Worm (Caenorhabditis elegans) whole organism, young adult: ENCODE results near the gene F21D9.3.

ENCODE experiments used
- B0019.2 ChIP-seq: fragments of 200-800 bp; sonication (Bioruptor generic); conservative IDR thresholded peaks from 2 replicates; pipeline ENCODE4 v1.3.6; 2022; ENCODE audit warnings: missing genetic modification reagents, missing genetic modification characterization, missing compliant biosample characterization
- B0336.3 ChIP-seq: fragments of 200-800 bp; sonication (Bioruptor generic); IDR thresholded peaks from 2 replicates; pipeline ENCODE4 v1.3.6; 2022; ENCODE audit warnings: missing genetic modification characterization, missing compliant biosample characterization
- C06A6.2 ChIP-seq: fragments of 200-800 bp; sonication (Bioruptor generic); conservative IDR thresholded peaks from 2 replicates; pipeline ENCODE4 v1.3.6; 2022; ENCODE audit warnings: missing genetic modification characterization, missing compliant biosample characterization
- D2030.7 ChIP-seq: fragments of 200-800 bp; sonication (Bioruptor generic); IDR thresholded peaks from 2 replicates; pipeline ENCODE4 v1.3.6; 2022; ENCODE audit warnings: missing genetic modification reagents, missing genetic modification characterization, missing compliant biosample characterization
- K12H6.12 ChIP-seq: fragments of 200-800 bp; sonication (Bioruptor generic); optimal IDR thresholded peaks from 2 replicates; lab custom pipeline; 2018; ENCODE audit warnings: mild to moderate bottlenecking, missing genetic modification characterization, missing compliant biosample characterization
- T26A5.8 ChIP-seq: sonication (generic microtip); optimal IDR thresholded peaks from 2 replicates; lab custom pipeline; 2016; ENCODE audit warnings: missing genetic modification characterization, missing compliant biosample characterization
- Y67H2A.10 ChIP-seq: fragments of 200-800 bp; sonication (Bioruptor generic); conservative IDR thresholded peaks from 2 replicates; pipeline ENCODE4 v1.3.6; 2022; ENCODE audit warnings: missing genetic modification reagents, missing genetic modification characterization, missing compliant biosample characterization
- ZK185.1 ChIP-seq: sonication (generic microtip); optimal IDR thresholded peaks from 2 replicates; lab custom pipeline; 2016; ENCODE audit warnings: mild to moderate bottlenecking, missing genetic modification characterization, missing compliant biosample characterization; ENCODE audit not compliant: poor library complexity, severe bottlenecking
- aptf-3 ChIP-seq: fragments of 200-800 bp; sonication (Bioruptor generic); IDR thresholded peaks from 2 replicates; pipeline ENCODE4 v1.3.6; 2022; ENCODE audit warnings: missing genetic modification characterization, missing compliant biosample characterization
- atf-7 ChIP-seq: sonication (generic microtip); optimal IDR thresholded peaks from 2 replicates; lab custom pipeline; 2017; ENCODE audit warnings: mild to moderate bottlenecking, missing genetic modification characterization, missing compliant biosample characterization
- die-1 ChIP-seq: sonication (generic microtip); optimal IDR thresholded peaks from 2 replicates; lab custom pipeline; 2016; ENCODE audit warnings: missing genotype, mild to moderate bottlenecking, missing genetic modification characterization, missing compliant biosample characterization
- dox-1 ChIP-seq: fragments of 200-800 bp; sonication (Bioruptor generic); IDR thresholded peaks from 2 replicates; pipeline ENCODE4 v1.3.6; 2022; ENCODE audit warnings: missing genetic modification reagents, missing genetic modification characterization, missing compliant biosample characterization
- dpff-1 ChIP-seq: sonication (generic microtip); optimal IDR thresholded peaks from 2 replicates; lab custom pipeline; 2017; ENCODE audit warnings: mild to moderate bottlenecking, missing genetic modification characterization, missing compliant biosample characterization
- efl-1 ChIP-seq: fragments of 150-350 bp; optimal IDR thresholded peaks from 2 replicates; lab custom pipeline; 2014; ENCODE audit warnings: missing biosample characterization, missing genetic modification reagents, missing genetic modification characterization
- hlh-26 ChIP-seq: fragments of 200-800 bp; sonication (Bioruptor generic); conservative IDR thresholded peaks from 2 replicates; pipeline ENCODE4 v1.3.6; 2022; ENCODE audit warnings: missing genetic modification reagents, missing genetic modification characterization, missing compliant biosample characterization
- hsf-1 ChIP-seq: fragments of 200-800 bp; sonication (Bioruptor generic); IDR thresholded peaks from 2 replicates; pipeline ENCODE4 v1.3.6; 2022; ENCODE audit warnings: missing genetic modification reagents, missing genetic modification characterization, missing compliant biosample characterization
- let-607 ChIP-seq, 2 experiments: fragments of 200-800 bp in 1 of 2; sonication (Bioruptor generic) in 1 of 2; sonication (generic microtip) in 1 of 2; optimal IDR thresholded peaks; 2 replicates each; lab custom pipeline; 2016 to 2018; ENCODE audit warnings: mild to moderate bottlenecking in 2 of 2, missing compliant biosample characterization in 2 of 2, missing genetic modification characterization in 2 of 2, moderate library complexity in 2 of 2, missing genotype in 1 of 2
- lin-54 ChIP-seq: fragments of 200-800 bp; sonication (Bioruptor generic); optimal IDR thresholded peaks from 2 replicates; lab custom pipeline; 2018; ENCODE audit warnings: mild to moderate bottlenecking, missing genetic modification characterization, missing compliant biosample characterization
- lsl-1 ChIP-seq: fragments of 200-800 bp; sonication (Bioruptor generic); optimal IDR thresholded peaks from 2 replicates; lab custom pipeline; 2018; ENCODE audit warnings: mild to moderate bottlenecking, missing genetic modification characterization, moderate library complexity, missing compliant biosample characterization
- madf-3 ChIP-seq: fragments of 200-800 bp; sonication (Bioruptor generic); IDR thresholded peaks from 2 replicates; pipeline ENCODE4 v1.3.6; 2022; ENCODE audit warnings: missing genetic modification reagents, missing genetic modification characterization, missing compliant biosample characterization
- madf-6 ChIP-seq: fragments of 200-800 bp; sonication (Bioruptor generic); IDR thresholded peaks from 2 replicates; pipeline ENCODE4 v1.3.6; 2022; ENCODE audit warnings: missing genetic modification reagents, missing genetic modification characterization, missing compliant biosample characterization
- mcd-1 ChIP-seq: fragments of 200-800 bp; sonication (Bioruptor generic); IDR thresholded peaks from 2 replicates; pipeline ENCODE4 v1.3.6; 2022; ENCODE audit warnings: missing genetic modification reagents, missing genetic modification characterization, missing compliant biosample characterization
- nhr-179 ChIP-seq: sonication (generic microtip); optimal IDR thresholded peaks from 2 replicates; lab custom pipeline; 2016; ENCODE audit warnings: mild to moderate bottlenecking, missing genetic modification characterization, missing compliant biosample characterization
- pbrm-1 ChIP-seq: fragments of 200-800 bp; sonication (Bioruptor generic); IDR thresholded peaks from 2 replicates; pipeline ENCODE4 v1.3.6; 2022; ENCODE audit warnings: missing genetic modification reagents, missing genetic modification characterization, missing compliant biosample characterization
- rpc-1 ChIP-seq, 2 experiments: fragments of 150-350 bp in 1 of 2; sonication (generic microtip) in 1 of 2; optimal IDR thresholded peaks; 2 replicates each; lab custom pipeline; 2014 to 2018; ENCODE audit warnings: missing biosample characterization in 1 of 2, missing genetic modification characterization in 1 of 2, missing genetic modification reagents in 1 of 2, missing genotype in 1 of 2
- sdz-38 ChIP-seq: sonication (generic microtip); optimal IDR thresholded peaks from 2 replicates; lab custom pipeline; 2016; ENCODE audit warnings: missing genotype, missing genetic modification characterization, missing compliant biosample characterization
- sea-2 ChIP-seq: fragments of 200-800 bp; sonication (Bioruptor generic); IDR thresholded peaks from 2 replicates; pipeline ENCODE4 v1.3.6; 2022; ENCODE audit warnings: missing genetic modification characterization, missing compliant biosample characterization
- tbx-9 ChIP-seq: sonication (generic microtip); optimal IDR thresholded peaks from 2 replicates; lab custom pipeline; 2016; ENCODE audit warnings: borderline replicate concordance, missing genetic modification characterization, inconsistent platforms, missing compliant biosample characterization
- unc-130 ChIP-seq: sonication (generic microtip); optimal IDR thresholded peaks from 2 replicates; lab custom pipeline; 2016; ENCODE audit warnings: missing genetic modification reagents, missing genetic modification characterization, missing compliant biosample characterization
- xnd-1 ChIP-seq: sonication (generic microtip); optimal IDR thresholded peaks from 2 replicates; lab custom pipeline; 2016; ENCODE audit warnings: missing genotype, missing genetic modification reagents, missing genetic modification characterization, missing compliant biosample characterization
- ztf-22 ChIP-seq: fragments of 200-800 bp; sonication (Bioruptor generic); optimal IDR thresholded peaks from 2 replicates; lab custom pipeline; 2018; ENCODE audit warnings: mild to moderate bottlenecking, missing genetic modification characterization, moderate library complexity, missing compliant biosample characterization
- ztf-25 ChIP-seq: fragments of 200-800 bp; sonication (Bioruptor generic); IDR thresholded peaks from 2 replicates; pipeline ENCODE4 v1.3.6; 2022; ENCODE audit warnings: missing genetic modification reagents, missing genetic modification characterization, missing compliant biosample characterization
- ztf-28 ChIP-seq: fragments of 200-800 bp; sonication (Bioruptor generic); IDR thresholded peaks from 2 replicates; pipeline ENCODE4 v1.3.6; 2022; ENCODE audit warnings: missing genetic modification reagents, missing genetic modification characterization, missing compliant biosample characterization
- ztf-3 ChIP-seq: fragments of 200-800 bp; sonication (Bioruptor generic); optimal IDR thresholded peaks from 2 replicates; lab custom pipeline; 2018; ENCODE audit warnings: mild to moderate bottlenecking, missing genetic modification characterization, missing compliant biosample characterization

The F21D9.3 gene

DNA sequence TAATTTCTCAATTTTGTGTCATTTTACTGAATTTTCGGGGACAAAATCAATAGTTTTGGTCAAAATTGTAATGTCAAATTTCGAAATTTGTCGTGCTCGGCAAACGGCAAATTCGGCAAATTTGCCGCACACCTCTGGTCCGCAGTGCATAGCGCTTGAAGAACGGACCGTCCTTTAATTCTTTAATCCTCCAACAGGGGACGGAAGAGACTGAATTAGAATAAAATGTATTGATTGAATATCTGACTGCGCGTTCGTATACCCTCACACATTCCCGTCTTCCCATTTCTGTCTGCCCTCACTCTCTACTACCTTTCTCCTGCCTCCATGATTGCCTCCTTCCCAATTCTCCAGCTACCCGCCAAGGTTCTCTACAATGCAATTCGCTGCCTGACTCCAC, 41.7 kb upstream of the F21D9.3 start, which contains the start of gene F55C9.14:
Gene F55C9.14, plus strand, starts transcription at position 301 of the 400 bp plus-strand sequence.
- TF ChIP-seq efl-1 (GFP tag; lab: Kevin White, UChicago): no peak
- TF ChIP-seq K12H6.12 (tag; lab: Kevin White, UChicago): no peak
- no peak for TF ChIP-seq mcd-1 (GFP tag; lab: Robert Waterston, UW)
- TF ChIP-seq madf-3 (GFP tag; lab: Robert Waterston, UW): no peak
- TF ChIP-seq lin-54 (GFP tag; lab: Kevin White, UChicago): no peak
- TF ChIP-seq dox-1 (GFP tag; lab: Robert Waterston, UW): no peak
- TF ChIP-seq B0336.3: no peak
- TF ChIP-seq Y67H2A.10: no peak
- no peak for TF ChIP-seq ZK185.1 (tag; lab: Kevin White, UChicago)

DNA sequence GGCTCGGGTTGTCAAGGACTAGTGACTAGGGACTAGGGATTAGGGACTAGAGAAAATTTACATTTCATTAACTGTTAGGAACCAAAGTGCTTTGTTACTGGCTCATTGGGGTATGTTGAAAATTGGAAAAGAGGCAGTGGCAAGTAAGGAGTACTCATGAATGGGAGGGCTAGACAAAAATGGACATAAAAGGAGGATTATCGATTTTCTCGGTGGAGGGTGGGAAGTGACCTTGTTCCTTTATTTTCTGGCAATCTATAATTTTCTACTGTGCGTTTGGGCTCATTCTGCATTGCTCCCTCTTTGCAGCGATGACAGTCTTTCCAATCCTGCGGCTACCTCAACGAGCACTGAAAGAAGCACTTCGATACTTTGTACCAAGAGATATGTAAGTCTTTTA, 40.0 kb upstream of the F21D9.3 start, which contains the start of gene fbxb-60:
Gene fbxb-60, plus strand, starts transcription at position 301 of the 400 bp plus-strand sequence.
- TF ChIP-seq atf-7 (tag; lab: Kevin White, UChicago) (no peak), B0019.2 (GFP tag; lab: Robert Waterston, UW) (no peak), C06A6.2 (GFP tag; lab: Robert Waterston, UW) (no peak), sea-2 (no peak), nhr-179 (tag; lab: Kevin White, UChicago) (no peak), aptf-3 (GFP tag; lab: Robert Waterston, UW) (no peak), unc-130 (GFP tag; lab: Kevin White, UChicago) (no peak), D2030.7 (no peak), tbx-9 (no peak), hsf-1 (no peak), ztf-28 (no peak), lsl-1 (GFP tag; lab: Kevin White, UChicago) (no peak), hlh-26 (GFP tag; lab: Robert Waterston, UW) (no peak)

DNA sequence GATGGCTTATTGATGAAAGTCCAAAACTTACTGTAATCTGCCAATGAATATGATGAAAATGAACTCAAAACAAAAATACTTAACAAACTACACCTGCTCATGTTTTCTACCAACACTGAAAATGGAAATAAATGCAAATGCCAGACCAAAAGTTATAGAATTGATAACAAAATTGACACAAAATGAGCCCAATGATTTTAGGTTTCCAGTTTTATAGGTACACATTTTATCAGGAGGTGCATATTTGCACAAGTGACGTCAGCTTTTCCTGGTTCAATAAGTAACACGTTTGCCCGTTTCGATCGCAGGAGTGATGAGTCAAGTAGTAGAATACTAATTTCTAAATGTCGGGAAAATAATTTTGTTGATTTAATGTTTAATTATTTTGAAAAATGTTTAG, 39.2 kb upstream of the F21D9.3 start, which contains the start of gene F55C9.6:
Gene F55C9.6, minus strand, starts transcription at position 101 of the 400 bp plus-strand sequence.
- TF ChIP-seq ztf-3 (GFP tag; lab: Kevin White, UChicago): no peak

DNA sequence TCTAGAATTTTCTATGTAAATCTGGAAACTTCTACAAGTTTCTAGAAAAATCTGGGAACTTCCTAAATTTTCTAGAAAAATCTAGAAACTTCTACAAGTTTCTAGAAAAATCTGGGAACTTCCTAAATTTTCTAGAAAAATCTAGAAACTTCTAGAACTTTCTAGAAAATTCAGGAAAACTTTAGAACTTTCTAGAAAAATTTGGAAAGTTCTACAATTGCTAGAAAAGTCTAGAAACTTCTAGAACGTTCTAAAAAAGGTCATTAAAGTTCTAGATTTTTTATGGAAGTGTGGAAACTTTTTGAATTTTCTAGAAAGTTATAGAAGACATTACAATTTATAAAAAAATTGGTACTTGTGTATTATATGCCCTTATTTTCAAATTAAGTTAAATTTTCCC, 35.5 kb upstream of the F21D9.3 start, which contains the start of gene F55C9.5:
Gene F55C9.5, minus strand, starts transcription at position 101 of the 400 bp plus-strand sequence.
- TF ChIP-seq lin-54 (GFP tag; lab: Kevin White, UChicago) (no peak), pbrm-1 (GFP tag; lab: Robert Waterston, UW) (no peak), sdz-38 (no peak), ztf-22 (GFP tag; lab: Kevin White, UChicago) (no peak), dpff-1 (no peak), T26A5.8 (tag; lab: Kevin White, UChicago) (no peak), B0336.3 (no peak), ztf-25 (GFP tag; lab: Robert Waterston, UW) (no peak), rpc-1 (optimal IDR thresholded peaks at IDR 0.05; lab: Kevin White, UChicago) (peak; percentile 12), rpc-1 (tag; optimal IDR thresholded peaks at IDR 0.05; lab: Kevin White, UChicago) (no peak), xnd-1 (no peak), madf-6 (GFP tag; lab: Robert Waterston, UW) (no peak), hsf-1 (peak; percentile 81), C06A6.2 (GFP tag; lab: Robert Waterston, UW) (no peak), die-1 (tag; lab: Kevin White, UChicago) (no peak), let-607 (tag; optimal IDR thresholded peaks at IDR 0.05; lab: Kevin White, UChicago) (no peak)
